Worm (Caenorhabditis elegans) whole organism, midembryonic: ENCODE data around the gene pat-9.

Source experiments
- T22C8.4 ChIP-seq: fragments of 200-800 bp; sonication (Bioruptor generic); IDR thresholded peaks from 2 replicates; pipeline ENCODE4 v1.3.6; 2022; ENCODE audit warnings: missing genetic modification characterization, missing compliant biosample characterization
- flt-1 ChIP-seq: fragments of 200-800 bp; sonication (Bioruptor generic); IDR thresholded peaks from 2 replicates; pipeline ENCODE4 v1.3.6; 2022; ENCODE audit warnings: missing genetic modification characterization, missing compliant biosample characterization
- med-1 ChIP-seq: sonication (generic microtip); optimal IDR thresholded peaks from 2 replicates; lab custom pipeline; 2017; ENCODE audit warnings: missing genetic modification characterization, mild to moderate bottlenecking, missing compliant biosample characterization, antibody characterized with exemption, missing genetic modification reagents; ENCODE audit not compliant: insufficient read depth

- TF ChIP-seq med-1 (GFP tag; lab: Kevin White, UChicago) (no peak), flt-1 (GFP tag; lab: Robert Waterston, UW) (no peak), T22C8.4 (GFP tag; lab: Robert Waterston, UW) (no peak)
These were observed 21.4 kb downstream of the pat-9 start, which contains the start of gene K08B5.1 for ce11 chrX:16558117-16558516.
